Fruit fly (Drosophila melanogaster): Measurements from ENCODE around the gene CG8944.

CG8944 gene

dm6 chrX:15740288-15740726, 5.7 kb downstream of the CG8944 start:
- peak; percentile 46 for TF ChIP-seq pad (GFP tag; optimal IDR thresholded peaks at IDR 0.05)
- no peak for TF ChIP-seq kay (GFP tag; ENCODE audit: borderline replicate concordance)
- TF ChIP-seq Clk (GFP tag; optimal IDR thresholded peaks at IDR 0.05) = peak; percentile 14
- TF ChIP-seq Crg-1 (GFP tag; optimal IDR thresholded peaks at IDR 0.05) = peak; percentile 7
- peak; percentile 63 for TF ChIP-seq CG12768 (GFP tag; optimal IDR thresholded peaks at IDR 0.05)
- TF ChIP-seq CG7045 (GFP tag; optimal IDR thresholded peaks at IDR 0.05) = peak; percentile 31
- TF ChIP-seq CG14711 (tag; optimal IDR thresholded peaks at IDR 0.05) = peak; percentile 78
- TF ChIP-seq CG33017 (tag; optimal IDR thresholded peaks at IDR 0.05) = peak; percentile 69
- TF ChIP-seq cic (GFP tag; optimal IDR thresholded peaks at IDR 0.05) = peak; percentile 44
- no peak for TF ChIP-seq CG1620 (GFP tag; optimal IDR thresholded peaks at IDR 0.05)
- TF ChIP-seq ovo (GFP tag; optimal IDR thresholded peaks at IDR 0.05) = no peak
- TF ChIP-seq CG11617 (GFP tag; optimal IDR thresholded peaks at IDR 0.05) = peak; percentile 76
- no peak for TF ChIP-seq cnc (optimal IDR thresholded peaks at IDR 0.05)
- TF ChIP-seq Mnt (GFP tag; optimal IDR thresholded peaks at IDR 0.05) = peak; percentile 48
- no peak for TF ChIP-seq Hr96 (GFP tag; optimal IDR thresholded peaks at IDR 0.05)
- peak; percentile 87 for TF ChIP-seq CG7101 (tag; optimal IDR thresholded peaks at IDR 0.05)
- peak; percentile 19 for TF ChIP-seq bab1 (GFP tag; optimal IDR thresholded peaks at IDR 0.05)

- TF ChIP-seq CG14711 (tag; optimal IDR thresholded peaks at IDR 0.05) = peak; percentile 53
- peak; percentile 85 for TF ChIP-seq Mnt (GFP tag; optimal IDR thresholded peaks at IDR 0.05)
- TF ChIP-seq CG5204 (GFP tag; optimal IDR thresholded peaks at IDR 0.05) = no peak
- TF ChIP-seq toe (GFP tag; optimal IDR thresholded peaks at IDR 0.05) = peak; percentile 71
- peak; percentile 40 for TF ChIP-seq Crg-1 (GFP tag; optimal IDR thresholded peaks at IDR 0.05)
- TF ChIP-seq CG7101 (tag; optimal IDR thresholded peaks at IDR 0.05) = peak; percentile 61
- no peak for TF ChIP-seq Clk (GFP tag; optimal IDR thresholded peaks at IDR 0.05)
- TF ChIP-seq ovo (GFP tag; optimal IDR thresholded peaks at IDR 0.05) = peak; percentile 16
- no peak for TF ChIP-seq cnc (optimal IDR thresholded peaks at IDR 0.05)
- TF ChIP-seq CG12768 (GFP tag; optimal IDR thresholded peaks at IDR 0.05) = no peak
- TF ChIP-seq CG1620 (GFP tag; optimal IDR thresholded peaks at IDR 0.05) = peak; percentile 71
- TF ChIP-seq tj (GFP tag; optimal IDR thresholded peaks at IDR 0.05) = peak; percentile 11
- peak; percentile 75 for TF ChIP-seq bab1 (GFP tag; optimal IDR thresholded peaks at IDR 0.05)
- TF ChIP-seq CG33017 (tag; optimal IDR thresholded peaks at IDR 0.05) = peak; percentile 11
- TF ChIP-seq CG11617 (GFP tag; optimal IDR thresholded peaks at IDR 0.05) = peak; percentile 58
- TF ChIP-seq CG7045 (GFP tag; optimal IDR thresholded peaks at IDR 0.05) = no peak
- TF ChIP-seq Hr96 (GFP tag; optimal IDR thresholded peaks at IDR 0.05) = peak; percentile 75
- TF ChIP-seq pad (GFP tag; optimal IDR thresholded peaks at IDR 0.05) = peak; percentile 45
- peak; percentile 24 for TF ChIP-seq cic (GFP tag; optimal IDR thresholded peaks at IDR 0.05)
- no peak for TF ChIP-seq kay (GFP tag; ENCODE audit: borderline replicate concordance)
Measured at dm6 chrX:15738890-15739550, 7.0 kb downstream of the CG8944 start, which contains the start of the genes CG11679 and CG8206. CG11679 (minus strand) TSS chrX:15738954. CG8206 (plus strand) TSS chrX:15739230.

dm6 chrX:15737110-15737509, 8.9 kb downstream of the CG8944 start, which contains the start of gene Arp6:
Arp6 (minus strand) TSS chrX:15737120.
- no peak for TF ChIP-seq Crg-1 (GFP tag; optimal IDR thresholded peaks at IDR 0.05)
- no peak for TF ChIP-seq CG14711 (tag; optimal IDR thresholded peaks at IDR 0.05)
- no peak for TF ChIP-seq CG33017 (tag; optimal IDR thresholded peaks at IDR 0.05)
- TF ChIP-seq CG7045 (GFP tag; optimal IDR thresholded peaks at IDR 0.05) = no peak

- TF ChIP-seq Hr96 (GFP tag; optimal IDR thresholded peaks at IDR 0.05) (no peak), cic (GFP tag; optimal IDR thresholded peaks at IDR 0.05) (no peak), Clk (GFP tag; optimal IDR thresholded peaks at IDR 0.05) (no peak), CG7045 (GFP tag; optimal IDR thresholded peaks at IDR 0.05) (peak; percentile 41), ovo (GFP tag; optimal IDR thresholded peaks at IDR 0.05) (peak; percentile 44), kay (GFP tag; ENCODE audit: borderline replicate concordance) (no peak), CG12768 (GFP tag; optimal IDR thresholded peaks at IDR 0.05) (peak; percentile 38), CG11617 (GFP tag; optimal IDR thresholded peaks at IDR 0.05) (peak; percentile 71), CG7101 (tag; optimal IDR thresholded peaks at IDR 0.05) (peak; percentile 69), CG33017 (tag; optimal IDR thresholded peaks at IDR 0.05) (peak; percentile 26), Crg-1 (GFP tag; optimal IDR thresholded peaks at IDR 0.05) (peak; percentile 77), Mnt (GFP tag; optimal IDR thresholded peaks at IDR 0.05) (peak; percentile 87), bab1 (GFP tag; optimal IDR thresholded peaks at IDR 0.05) (peak; percentile 65), CG1620 (GFP tag; optimal IDR thresholded peaks at IDR 0.05) (peak; percentile 90), cnc (optimal IDR thresholded peaks at IDR 0.05) (no peak), CG14711 (tag; optimal IDR thresholded peaks at IDR 0.05) (peak; percentile 53), toe (GFP tag; optimal IDR thresholded peaks at IDR 0.05) (peak; percentile 87), pad (GFP tag; optimal IDR thresholded peaks at IDR 0.05) (peak; percentile 57), CG5204 (GFP tag; optimal IDR thresholded peaks at IDR 0.05) (no peak), tj (GFP tag; optimal IDR thresholded peaks at IDR 0.05) (peak; percentile 51)
Measured at dm6 chrX:15733995-15734394, 12.0 kb downstream of the CG8944 start, which contains the start of the genes CG12379 and MagR. CG12379 (minus strand) TSS chrX:15733996. MagR (plus strand) TSS chrX:15734270.

DNA sequence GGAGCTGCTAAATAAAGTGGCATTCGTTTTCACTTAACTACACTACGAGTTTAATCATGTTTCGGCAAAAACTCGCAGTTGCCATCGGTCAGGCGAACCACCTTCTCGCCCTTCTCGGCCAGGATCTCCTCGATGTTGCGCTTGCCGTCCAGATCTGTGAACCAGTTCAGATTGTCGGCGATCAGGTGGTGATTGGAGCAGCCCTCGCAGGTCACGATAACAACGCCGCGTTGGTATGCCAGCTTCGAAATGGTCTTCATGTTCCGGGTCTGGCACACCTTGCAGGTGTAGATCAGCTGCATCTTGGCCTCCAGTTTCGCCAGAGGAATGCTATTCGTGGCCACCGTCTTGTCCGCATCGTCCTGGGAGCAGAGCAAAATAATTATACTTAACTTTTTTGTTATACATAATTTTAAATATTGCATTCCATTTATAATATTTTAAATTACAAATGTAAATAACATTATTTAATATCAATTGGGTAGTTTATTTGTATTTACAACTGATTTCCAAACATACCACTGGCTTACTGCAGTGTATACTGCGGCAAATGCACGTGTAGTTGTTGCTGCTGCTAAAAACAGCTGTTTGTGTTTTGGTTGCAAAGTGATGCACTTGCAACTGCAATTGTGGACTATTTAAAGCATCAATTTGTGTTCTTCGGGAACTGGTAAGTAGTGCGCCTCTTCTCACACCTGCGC, 12.7 kb downstream of the CG8944 start:
- TF ChIP-seq Mnt (GFP tag; optimal IDR thresholded peaks at IDR 0.05) (peak; percentile 73), kay (GFP tag; ENCODE audit: borderline replicate concordance) (no peak), ovo (GFP tag; optimal IDR thresholded peaks at IDR 0.05) (no peak), cnc (optimal IDR thresholded peaks at IDR 0.05) (no peak), Crg-1 (GFP tag; optimal IDR thresholded peaks at IDR 0.05) (no peak), CG12768 (GFP tag; optimal IDR thresholded peaks at IDR 0.05) (no peak), pad (GFP tag; optimal IDR thresholded peaks at IDR 0.05) (no peak), toe (GFP tag; optimal IDR thresholded peaks at IDR 0.05) (no peak), CG5204 (GFP tag; optimal IDR thresholded peaks at IDR 0.05) (no peak), CG1620 (GFP tag; optimal IDR thresholded peaks at IDR 0.05) (no peak), bab1 (GFP tag; optimal IDR thresholded peaks at IDR 0.05) (no peak), CG7101 (tag; optimal IDR thresholded peaks at IDR 0.05) (peak; percentile 42), CG33017 (tag; optimal IDR thresholded peaks at IDR 0.05) (no peak), Clk (GFP tag; optimal IDR thresholded peaks at IDR 0.05) (no peak), CG14711 (tag; optimal IDR thresholded peaks at IDR 0.05) (no peak)

All from whole organism, adult.